Worm (Caenorhabditis elegans): ENCODE data around the gene K12B6.4.

Gene K12B6.4

DNA sequence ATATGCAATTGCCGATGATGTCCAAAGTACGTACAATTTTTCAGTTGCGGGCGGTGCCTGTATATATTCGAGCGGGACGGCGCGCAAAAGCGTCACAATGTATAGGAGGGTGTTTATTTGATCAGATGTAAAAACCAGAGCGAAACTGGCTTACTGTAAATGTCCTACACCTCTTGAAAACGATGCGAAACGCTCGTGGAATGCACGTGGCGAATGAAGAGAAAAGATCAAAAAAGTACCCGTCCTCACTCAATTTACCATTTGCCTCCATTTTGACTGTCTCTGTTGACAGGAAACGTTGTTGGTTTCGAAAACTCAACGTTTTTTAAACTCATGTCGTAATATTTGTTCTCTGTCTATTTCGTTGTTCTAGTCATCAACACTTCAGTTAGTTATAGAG is 40.3 kb downstream of the K12B6.4 start (continued):
- TF ChIP-seq madf-5 (GFP tag; IDR thresholded peaks at IDR 0.05) (no peak), nhr-11 (tag; optimal IDR thresholded peaks at IDR 0.05) (no peak), hlh-11 (tag; optimal IDR thresholded peaks at IDR 0.05) (peak; percentile 83), F49E8.2 (tag; optimal IDR thresholded peaks at IDR 0.05; ENCODE audit: borderline replicate concordance) (no peak), fkh-10 (GFP tag; optimal IDR thresholded peaks at IDR 0.05) (no peak), T26A8.4 (GFP tag; IDR thresholded peaks at IDR 0.05) (peak; percentile 37; the same call in 1 of the 2 replicates), hmg-1.1 (GFP tag; IDR thresholded peaks at IDR 0.05) (no peak), spr-1 (tag; optimal IDR thresholded peaks at IDR 0.05) (no peak)

DNA sequence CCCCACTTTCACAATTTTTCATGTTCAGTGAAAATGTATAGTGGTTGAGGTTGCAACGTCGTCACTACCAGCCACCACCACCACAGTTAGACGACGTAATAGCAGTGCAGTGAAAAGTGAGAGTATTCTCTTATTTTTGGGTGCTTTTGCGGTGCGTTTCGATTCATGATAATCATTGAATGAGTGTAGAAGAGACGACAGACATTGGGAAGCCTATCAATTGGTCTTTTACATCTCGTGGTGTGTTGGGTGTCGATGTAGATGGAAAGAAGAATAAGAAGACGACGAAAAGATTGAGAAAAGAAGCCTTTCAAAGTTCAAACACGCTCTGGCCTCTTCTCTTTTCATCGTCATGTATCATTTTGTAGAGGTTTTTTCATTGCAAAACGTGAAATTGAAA is 41.2 kb downstream of the K12B6.4 start:
- no peak for TF ChIP-seq madf-5 (GFP tag; IDR thresholded peaks at IDR 0.05)
- TF ChIP-seq nhr-28 (tag; optimal IDR thresholded peaks at IDR 0.05), result peak; percentile 82
- TF ChIP-seq lin-1 (GFP tag; IDR thresholded peaks at IDR 0.05), result no peak
- TF ChIP-seq mxl-3 (GFP tag; optimal IDR thresholded peaks at IDR 0.05), result peak; percentile 37
- TF ChIP-seq ceh-20 (GFP tag; IDR thresholded peaks at IDR 0.05), result 0 out of 2 replicates have a peak, but pooled peaks have one; percentile 14
- TF ChIP-seq F26F4.8 (GFP tag; conservative IDR thresholded peaks at IDR 0.05), result no peak
- peak; percentile 62 to 86 for TF ChIP-seq mdl-1 (tag; optimal IDR thresholded peaks at IDR 0.05)
- TF ChIP-seq mep-1 (tag; optimal IDR thresholded peaks at IDR 0.05), result peak; percentile 17
- peak in 1 of 2 experiments; percentile 59 for TF ChIP-seq lsy-2 (tag; optimal IDR thresholded peaks at IDR 0.05)
- TF ChIP-seq hif-1 (tag; optimal IDR thresholded peaks at IDR 0.05), result peak in 1 of 2 experiments; percentile 32
- TF ChIP-seq nhr-6 (tag; optimal IDR thresholded peaks at IDR 0.05), result no peak
- TF ChIP-seq cey-2 (tag; optimal IDR thresholded peaks at IDR 0.05; ENCODE audit: borderline replicate concordance, insufficient read depth), result peak; percentile 0
- TF ChIP-seq dve-1 (tag; optimal IDR thresholded peaks at IDR 0.05; ENCODE audit: insufficient read depth), result peak; percentile 63
- TF ChIP-seq jun-1 (tag; optimal IDR thresholded peaks at IDR 0.05), result no peak
- peak; percentile 99 for TF ChIP-seq aha-1 (tag)
- TF ChIP-seq hlh-11 (tag; optimal IDR thresholded peaks at IDR 0.05), result peak; percentile 83
- TF ChIP-seq nhr-10 (tag; optimal IDR thresholded peaks at IDR 0.05), result peak; percentile 54
- peak; percentile 69 for TF ChIP-seq hlh-30 (tag; optimal IDR thresholded peaks at IDR 0.05; ENCODE audit: insufficient read depth)
- TF ChIP-seq gei-8 (GFP tag; optimal IDR thresholded peaks at IDR 0.05), result peak; percentile 4
- TF ChIP-seq mes-2 (tag; optimal IDR thresholded peaks at IDR 0.05; ENCODE audit: poor library complexity, severe bottlenecking), result peak; percentile 15
- no peak for TF ChIP-seq nhr-11 (tag; optimal IDR thresholded peaks at IDR 0.05)
- no peak for TF ChIP-seq pqm-1 (tag; optimal IDR thresholded peaks at IDR 0.05)
- TF ChIP-seq hmg-1.1 (GFP tag; IDR thresholded peaks at IDR 0.05), result 0 out of 2 replicates have a peak, but pooled peaks have one; percentile 40
- peak; percentile 98 for TF ChIP-seq nhr-48 (tag; optimal IDR thresholded peaks at IDR 0.05)
- no peak for TF ChIP-seq daf-16 (GFP tag; optimal IDR thresholded peaks at IDR 0.05)
- TF ChIP-seq daf-16 (tag; optimal IDR thresholded peaks at IDR 0.05), result peak; percentile 3
- TF ChIP-seq nhr-77 (tag; optimal IDR thresholded peaks at IDR 0.05), result peak; percentile 59
- TF ChIP-seq zip-2 (tag; optimal IDR thresholded peaks at IDR 0.05), result no peak
- TF ChIP-seq dmd-6 (GFP tag; IDR thresholded peaks at IDR 0.05), result peak; percentile 95
- TF ChIP-seq unc-62 (GFP tag; optimal IDR thresholded peaks at IDR 0.05 in 1 of 2), result peak in 1 of 2 experiments; percentile 45
- TF ChIP-seq unc-62 (tag; optimal IDR thresholded peaks at IDR 0.05), result no peak

DNA sequence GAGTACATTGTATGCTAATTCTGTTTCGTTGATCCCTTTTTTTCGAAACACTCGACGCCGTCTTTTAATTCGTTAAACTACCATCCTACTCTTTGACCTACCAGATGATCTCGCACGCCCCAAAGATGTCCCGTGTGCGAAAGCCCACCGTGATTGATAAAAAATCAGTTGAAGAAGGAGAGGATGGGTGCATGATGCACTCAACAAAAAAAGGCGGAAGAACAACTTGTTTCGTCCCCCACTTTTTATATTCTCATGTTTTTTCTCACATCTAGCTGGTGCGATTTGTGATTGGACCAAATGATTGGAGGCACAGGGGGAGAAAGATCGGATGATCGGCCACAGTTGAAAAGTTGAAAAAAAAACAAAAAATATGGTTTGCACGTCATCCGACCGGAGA is 42.7 kb downstream of the K12B6.4 start:
- TF ChIP-seq daf-16 (GFP tag; optimal IDR thresholded peaks at IDR 0.05), result no peak
- peak; percentile 2 for TF ChIP-seq daf-16 (tag; optimal IDR thresholded peaks at IDR 0.05)
- TF ChIP-seq aha-1 (tag), result peak; percentile 3
- peak; percentile 62 to 83 for TF ChIP-seq mdl-1 (tag; optimal IDR thresholded peaks at IDR 0.05)
- TF ChIP-seq Y48G9A.11 (GFP tag; IDR thresholded peaks at IDR 0.05), result no peak
- TF ChIP-seq dmd-6 (GFP tag; IDR thresholded peaks at IDR 0.05), result peak; percentile 86
- TF ChIP-seq lin-29 (GFP tag; IDR thresholded peaks at IDR 0.05), result 0 out of 2 replicates have a peak, but pooled peaks have one; percentile 42
- TF ChIP-seq hlh-30 (tag; optimal IDR thresholded peaks at IDR 0.05; ENCODE audit: insufficient read depth), result peak; percentile 84
- TF ChIP-seq hif-1 (tag; optimal IDR thresholded peaks at IDR 0.05), result peak in 1 of 2 experiments; percentile 37
- TF ChIP-seq nhr-48 (tag; optimal IDR thresholded peaks at IDR 0.05), result peak; percentile 99
- TF ChIP-seq ceh-62 (tag; optimal IDR thresholded peaks at IDR 0.05), result no peak
- TF ChIP-seq nhr-28 (tag; optimal IDR thresholded peaks at IDR 0.05), result peak; percentile 48
- peak; percentile 83 for TF ChIP-seq hlh-11 (tag; optimal IDR thresholded peaks at IDR 0.05)
- TF ChIP-seq unc-62 (GFP tag; optimal IDR thresholded peaks at IDR 0.05 in 1 of 2), result peak in 1 of 2 experiments; percentile 93
- TF ChIP-seq unc-62 (tag; optimal IDR thresholded peaks at IDR 0.05), result no peak
- peak; percentile 40 for TF ChIP-seq mxl-3 (GFP tag; optimal IDR thresholded peaks at IDR 0.05)
- peak; percentile 86 for TF ChIP-seq tra-1 (GFP tag; IDR thresholded peaks at IDR 0.05)
- TF ChIP-seq nhr-76 (tag; optimal IDR thresholded peaks at IDR 0.05), result no peak
- TF ChIP-seq nhr-6 (tag; optimal IDR thresholded peaks at IDR 0.05), result no peak
- TF ChIP-seq nhr-77 (tag; optimal IDR thresholded peaks at IDR 0.05), result no peak
- no peak for TF ChIP-seq mdt-29 (GFP tag; IDR thresholded peaks at IDR 0.05)
- TF ChIP-seq vab-7 (GFP tag; IDR thresholded peaks at IDR 0.05), result no peak
